Worm (Caenorhabditis elegans): ENCODE data around the gene K09C8.8.

DNA sequence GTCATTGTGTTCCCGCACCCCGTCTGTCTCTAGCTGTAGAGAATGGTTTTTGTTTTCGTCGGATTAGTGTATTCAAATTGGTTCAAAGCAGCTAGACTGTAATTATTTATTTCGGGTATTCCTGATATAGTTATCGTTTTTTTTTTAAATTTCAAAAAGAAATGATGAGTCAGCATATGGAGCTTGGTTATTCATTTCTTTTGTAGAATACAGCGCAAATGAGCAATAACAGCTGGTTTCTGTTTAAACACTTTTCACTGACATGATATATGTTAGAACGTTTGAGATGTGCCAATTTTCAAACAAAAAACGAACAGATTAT is 20.1 kb downstream of the K09C8.8 start:
- TF ChIP-seq ceh-36 (tag; optimal IDR thresholded peaks at IDR 0.05), result no peak
- no peak for TF ChIP-seq B0310.2 (tag; optimal IDR thresholded peaks at IDR 0.05)

Measured in whole organism, early embryonic.